Fruit fly (Drosophila melanogaster): ENCODE results near the gene FoxK.

The FoxK gene

dm6 chr3L:11084557-11085231 is 35.9 kb downstream of the FoxK start (continued):
- peak; percentile 96 for TF ChIP-seq CG4318 (GFP tag; optimal IDR thresholded peaks at IDR 0.05)
- peak; percentile 79 for TF ChIP-seq Ets21C (GFP tag; optimal IDR thresholded peaks at IDR 0.05)
- peak; percentile 66 for TF ChIP-seq CG6854 (GFP tag; optimal IDR thresholded peaks at IDR 0.05)
- peak; percentile 68 for TF ChIP-seq Blimp-1 (GFP tag; optimal IDR thresholded peaks at IDR 0.05)
- peak; percentile 98 for TF ChIP-seq pdm3 (GFP tag; optimal IDR thresholded peaks at IDR 0.05)
- TF ChIP-seq CG34406 (GFP tag; optimal IDR thresholded peaks at IDR 0.05) = peak; percentile 94
- TF ChIP-seq CG10631 (GFP tag; optimal IDR thresholded peaks at IDR 0.05) = peak; percentile 98
- peak; percentile 93 for TF ChIP-seq CG6808 (GFP tag; optimal IDR thresholded peaks at IDR 0.05)
- peak; percentile 94 for TF ChIP-seq CG6792 (GFP tag; optimal IDR thresholded peaks at IDR 0.05)
- peak; percentile 99 for TF ChIP-seq net (GFP tag; optimal IDR thresholded peaks at IDR 0.05)
- TF ChIP-seq CG16779 (tag; optimal IDR thresholded peaks at IDR 0.05) = peak; percentile 95
- TF ChIP-seq CG11902 (GFP tag; optimal IDR thresholded peaks at IDR 0.05) = peak; percentile 83
- TF ChIP-seq fkh (GFP tag; optimal IDR thresholded peaks at IDR 0.05) = peak; percentile 95
- peak; percentile 99 for TF ChIP-seq CG6276 (GFP tag; optimal IDR thresholded peaks at IDR 0.05)
- TF ChIP-seq CG6163 (GFP tag; IDR thresholded peaks at IDR 0.05) = peak; percentile 99
- peak; percentile 100 for TF ChIP-seq CG15336 (GFP tag; IDR thresholded peaks at IDR 0.05)
- peak; percentile 100 for TF ChIP-seq CG8119 (GFP tag; IDR thresholded peaks at IDR 0.05)
- TF ChIP-seq CG10669 (GFP tag; optimal IDR thresholded peaks at IDR 0.05) = peak; percentile 96
- peak; percentile 93 for TF ChIP-seq CG8632 (GFP tag; optimal IDR thresholded peaks at IDR 0.05)
- TF ChIP-seq fd85E (GFP tag; optimal IDR thresholded peaks at IDR 0.05) = peak; percentile 83
- TF ChIP-seq CG32006 (GFP tag; optimal IDR thresholded peaks at IDR 0.05) = peak; percentile 99
- TF ChIP-seq eg (GFP tag; IDR thresholded peaks at IDR 0.05) = peak; percentile 100
- TF ChIP-seq Hr38 (GFP tag; optimal IDR thresholded peaks at IDR 0.05) = peak; percentile 93
- TF ChIP-seq salr (GFP tag; optimal IDR thresholded peaks at IDR 0.05) = peak; percentile 94 to 99
- peak; percentile 87 for TF ChIP-seq Sox102F (GFP tag; optimal IDR thresholded peaks at IDR 0.05)
- peak; percentile 96 for TF ChIP-seq CG3032 (tag; optimal IDR thresholded peaks at IDR 0.05)
- peak; percentile 90 for TF ChIP-seq cyc (GFP tag; optimal IDR thresholded peaks at IDR 0.05)
- peak; percentile 97 for TF ChIP-seq Ets96B (tag; optimal IDR thresholded peaks at IDR 0.05)
- peak; percentile 99 for TF ChIP-seq Lpt (GFP tag; optimal IDR thresholded peaks at IDR 0.05)
- peak; percentile 98 for TF ChIP-seq OdsH (GFP tag; optimal IDR thresholded peaks at IDR 0.05)
- TF ChIP-seq acj6 (GFP tag; optimal IDR thresholded peaks at IDR 0.05) = peak; percentile 97

- TF ChIP-seq Blimp-1 (GFP tag; optimal IDR thresholded peaks at IDR 0.05) (peak; percentile 51), CG4318 (GFP tag; optimal IDR thresholded peaks at IDR 0.05) (no peak), CG8119 (GFP tag; IDR thresholded peaks at IDR 0.05) (peak; percentile 24; the same call in 1 of the 3 replicates)
Measured at dm6 chr3L:11083605-11084004, 37.0 kb downstream of the FoxK start.

- TF ChIP-seq CG15336 (GFP tag; IDR thresholded peaks at IDR 0.05) (0 out of 2 replicates have a peak, but pooled peaks have one; percentile 7), Eip78C (GFP tag) (no peak), CG11294 (GFP tag; IDR thresholded peaks at IDR 0.05) (peak; percentile 50; the same call in 1 of the 2 replicates), CG31627 (GFP tag; optimal IDR thresholded peaks at IDR 0.05) (peak; percentile 51), salr (GFP tag; optimal IDR thresholded peaks at IDR 0.05) (no peak), CG10631 (GFP tag; optimal IDR thresholded peaks at IDR 0.05) (peak; percentile 73), CG3032 (tag; optimal IDR thresholded peaks at IDR 0.05) (peak; percentile 31), CG7368 (GFP tag; optimal IDR thresholded peaks at IDR 0.05) (no peak), Gug (GFP tag; IDR thresholded peaks at IDR 0.05) (peak; percentile 30; the same call in 1 of the 2 replicates), CG8319 (GFP tag; optimal IDR thresholded peaks at IDR 0.05) (peak; percentile 2), lz (GFP tag; optimal IDR thresholded peaks at IDR 0.05) (peak; percentile 38), esn (GFP tag; optimal IDR thresholded peaks at IDR 0.05) (peak; percentile 62), CG6854 (GFP tag; optimal IDR thresholded peaks at IDR 0.05) (peak; percentile 20), dac (GFP tag; optimal IDR thresholded peaks at IDR 0.05) (no peak)
Measured at dm6 chr3L:11074043-11074853, 46.3 kb downstream of the FoxK start, which contains the start of the genes Pfdn2 and Noc1. Gene Pfdn2, minus strand, starts transcription at chr3L:11074388. Gene Noc1, plus strand, starts transcription at chr3L:11074769.
